Fruit fly (Drosophila melanogaster): ENCODE measurements around the gene CG8010.

The CG8010 gene

dm6 chrX:19297899-19298784 is 29.4 kb upstream of the CG8010 start, which contains the start of gene CG8034 (continued):
- TF ChIP-seq MBD-R2 (GFP tag; IDR thresholded peaks at IDR 0.05) (peak; percentile 84), CG18599 (GFP tag; optimal IDR thresholded peaks at IDR 0.05) (peak; percentile 98), Xbp1 (GFP tag; optimal IDR thresholded peaks at IDR 0.05) (peak; percentile 97), Blimp-1 (GFP tag; optimal IDR thresholded peaks at IDR 0.05) (peak; percentile 92), TFAM (GFP tag; optimal IDR thresholded peaks at IDR 0.05) (peak; percentile 81), ap (GFP tag; IDR thresholded peaks at IDR 0.05) (peak; percentile 86), esg (GFP tag; conservative IDR thresholded peaks at IDR 0.05) (peak; percentile 95), Lhr (GFP tag; optimal IDR thresholded peaks at IDR 0.05) (peak; percentile 85), CG17359 (tag; optimal IDR thresholded peaks at IDR 0.05) (peak; percentile 95), Hey (tag; optimal IDR thresholded peaks at IDR 0.05) (peak; percentile 81), GATAe (GFP tag; conservative IDR thresholded peaks at IDR 0.05) (peak; percentile 84), grn (GFP tag; optimal IDR thresholded peaks at IDR 0.05) (peak; percentile 62), ewg (GFP tag; optimal IDR thresholded peaks at IDR 0.05) (peak; percentile 92), H2.0 (GFP tag; IDR thresholded peaks at IDR 0.05) (peak; percentile 89), CG31224 (GFP tag; IDR thresholded peaks at IDR 0.05) (peak; percentile 92), sr (GFP tag; IDR thresholded peaks at IDR 0.05) (peak; percentile 31; the same call in 1 of the 3 replicates), gcm2 (GFP tag; optimal IDR thresholded peaks at IDR 0.05) (peak; percentile 87), CG17912 (GFP tag; optimal IDR thresholded peaks at IDR 0.05) (peak; percentile 76), org-1 (GFP tag; optimal IDR thresholded peaks at IDR 0.05) (peak; percentile 97), gt (GFP tag; IDR thresholded peaks at IDR 0.05) (peak; percentile 90), CG11093 (GFP tag; IDR thresholded peaks at IDR 0.05) (peak; percentile 93), CG17568 (GFP tag; optimal IDR thresholded peaks at IDR 0.05) (peak; percentile 94), fu2 (GFP tag; optimal IDR thresholded peaks at IDR 0.05) (peak; percentile 93), bigmax (GFP tag; optimal IDR thresholded peaks at IDR 0.05) (peak; percentile 50), CG18476 (GFP tag; optimal IDR thresholded peaks at IDR 0.05) (peak; percentile 96), amos (GFP tag; IDR thresholded peaks at IDR 0.05; ENCODE audit: partially characterized antibody) (peak; percentile 46; the same call in 1 of the 2 replicates), br (optimal IDR thresholded peaks at IDR 0.05) (no peak), gcm (GFP tag; optimal IDR thresholded peaks at IDR 0.05) (peak; percentile 96), CG1603 (tag; optimal IDR thresholded peaks at IDR 0.05) (peak; percentile 89), Fer3 (tag; optimal IDR thresholded peaks at IDR 0.05) (peak; percentile 96), Hr51 (GFP tag; optimal IDR thresholded peaks at IDR 0.05) (peak; percentile 96 to 98), bbx (GFP tag; IDR thresholded peaks at IDR 0.05; ENCODE audit: partially characterized antibody) (0 out of 2 replicates have a peak, but pooled peaks have one; percentile 42), CG5245 (GFP tag; optimal IDR thresholded peaks at IDR 0.05) (peak; percentile 89), nmo (GFP tag; optimal IDR thresholded peaks at IDR 0.05) (peak; percentile 99), CG1024 (GFP tag; IDR thresholded peaks at IDR 0.05) (0 out of 2 replicates have a peak, but pooled peaks have one; percentile 57), dmrt11E (tag; optimal IDR thresholded peaks at IDR 0.05) (peak; percentile 97), mirr (GFP tag; optimal IDR thresholded peaks at IDR 0.05) (peak; percentile 92), CG7372 (GFP tag; IDR thresholded peaks at IDR 0.05) (peak; percentile 97), hth (optimal IDR thresholded peaks at IDR 0.05) (no peak), Rfx (GFP tag; IDR thresholded peaks at IDR 0.05) (peak; percentile 98), HmgD (GFP tag; optimal IDR thresholded peaks at IDR 0.05) (peak; percentile 90), CG18262 (tag; optimal IDR thresholded peaks at IDR 0.05) (peak; percentile 98), CG10543 (GFP tag; optimal IDR thresholded peaks at IDR 0.05) (peak; percentile 99), NFAT (GFP tag; IDR thresholded peaks at IDR 0.05) (peak; percentile 83), Mad (GFP tag; optimal IDR thresholded peaks at IDR 0.05) (peak; percentile 96), lov (optimal IDR thresholded peaks at IDR 0.05) (no peak), lov (GFP tag; IDR thresholded peaks at IDR 0.05) (peak; percentile 83; the same call in 2 of the 3 replicates), dysf (GFP tag; IDR thresholded peaks at IDR 0.05) (peak; percentile 98), cg (GFP tag; optimal IDR thresholded peaks at IDR 0.05) (peak; percentile 95)
